Fruit fly (Drosophila melanogaster): ENCODE results near the gene Nt5a.

Nt5a gene

dm6 chr3L:1295693-1296092 is 11.5 kb downstream of the Nt5a start, which contains the start of gene Rabex-5 (continued):
- TF ChIP-seq zfh2 (GFP tag; optimal IDR thresholded peaks at IDR 0.05) (peak; percentile 50), kni (GFP tag; optimal IDR thresholded peaks at IDR 0.05) (no peak), HmgD (GFP tag; optimal IDR thresholded peaks at IDR 0.05) (peak; percentile 53), CG3281 (GFP tag; optimal IDR thresholded peaks at IDR 0.05) (no peak), unpg (GFP tag; optimal IDR thresholded peaks at IDR 0.05) (peak; percentile 6), org-1 (GFP tag; optimal IDR thresholded peaks at IDR 0.05) (no peak), gro (GFP tag; optimal IDR thresholded peaks at IDR 0.05) (no peak), CG2202 (tag; optimal IDR thresholded peaks at IDR 0.05) (no peak), bcd (GFP tag; optimal IDR thresholded peaks at IDR 0.05) (peak; percentile 1), dan (GFP tag; IDR thresholded peaks at IDR 0.05) (no peak), CG8281 (tag; optimal IDR thresholded peaks at IDR 0.05) (no peak), CG7928 (GFP tag; optimal IDR thresholded peaks at IDR 0.05) (no peak), knrl (GFP tag; IDR thresholded peaks at IDR 0.05; ENCODE audit: partially characterized antibody) (peak; percentile 88), CG4730 (GFP tag; IDR thresholded peaks at IDR 0.05) (no peak), D19B (GFP tag; optimal IDR thresholded peaks at IDR 0.05) (no peak), CG7839 (tag; optimal IDR thresholded peaks at IDR 0.05) (no peak), CG8290 (GFP tag; optimal IDR thresholded peaks at IDR 0.05) (no peak), CG8290 (tag; optimal IDR thresholded peaks at IDR 0.05) (peak in 1 of 2 experiments; percentile 49), Ets97D (GFP tag; optimal IDR thresholded peaks at IDR 0.05) (peak; percentile 63), psq (GFP tag; optimal IDR thresholded peaks at IDR 0.05) (no peak), gcm2 (GFP tag; optimal IDR thresholded peaks at IDR 0.05) (no peak), hbn (GFP tag; IDR thresholded peaks at IDR 0.05; ENCODE audit: partially characterized antibody) (peak; percentile 78), row (GFP tag; IDR thresholded peaks at IDR 0.05) (peak; percentile 88), gsb (GFP tag; IDR thresholded peaks at IDR 0.05) (no peak), bbx (GFP tag; IDR thresholded peaks at IDR 0.05; ENCODE audit: partially characterized antibody) (peak; percentile 89), pb (GFP tag; optimal IDR thresholded peaks at IDR 0.05) (no peak), CG4820 (GFP tag; optimal IDR thresholded peaks at IDR 0.05) (no peak), CkIIα-i1 (GFP tag; IDR thresholded peaks at IDR 0.05) (no peak), CG11247 (GFP tag; IDR thresholded peaks at IDR 0.05) (no peak), CG12299 (tag; optimal IDR thresholded peaks at IDR 0.05) (no peak), ara (GFP tag; IDR thresholded peaks at IDR 0.05) (no peak), Hsf (GFP tag; optimal IDR thresholded peaks at IDR 0.05) (peak; percentile 34), CG10274 (GFP tag; optimal IDR thresholded peaks at IDR 0.05) (no peak), Xrp1 (GFP tag; IDR thresholded peaks at IDR 0.05) (no peak; the same call in 1 of the 2 replicates), stc (GFP tag; IDR thresholded peaks at IDR 0.05) (no peak), kah (GFP tag; optimal IDR thresholded peaks at IDR 0.05) (no peak), HLH3B (GFP tag; IDR thresholded peaks at IDR 0.05) (0 out of 2 replicates have a peak, but pooled peaks have one; percentile 22), Neu2 (GFP tag; optimal IDR thresholded peaks at IDR 0.05; ENCODE audit: borderline replicate concordance) (no peak), CG13424 (tag; optimal IDR thresholded peaks at IDR 0.05) (peak; percentile 37), CG6654 (GFP tag; optimal IDR thresholded peaks at IDR 0.05) (no peak), fd64A (GFP tag; optimal IDR thresholded peaks at IDR 0.05) (no peak), CG11560 (tag; IDR thresholded peaks at IDR 0.05) (no peak), CG11085 (GFP tag; IDR thresholded peaks at IDR 0.05) (no peak), CG6175 (GFP tag; IDR thresholded peaks at IDR 0.05) (no peak), Hr3 (GFP tag; optimal IDR thresholded peaks at IDR 0.05) (peak; percentile 22), CG1832 (GFP tag; optimal IDR thresholded peaks at IDR 0.05) (no peak), mirr (GFP tag; optimal IDR thresholded peaks at IDR 0.05) (no peak), BEAF-32 (GFP tag; optimal IDR thresholded peaks at IDR 0.05) (peak; percentile 89), Dip3 (GFP tag; optimal IDR thresholded peaks at IDR 0.05) (no peak), Vsx1 (GFP tag; optimal IDR thresholded peaks at IDR 0.05) (no peak), so (GFP tag; IDR thresholded peaks at IDR 0.05) (no peak), ato (GFP tag; IDR thresholded peaks at IDR 0.05; ENCODE audit: partially characterized antibody) (peak; percentile 68)
